Worm (Caenorhabditis elegans) whole organism, L4/young adult: Measurements from ENCODE around the gene F21D9.4.

Experiments
- W03F9.2 ChIP-seq: fragments of 150-350 bp; optimal IDR thresholded peaks from 2 replicates; lab custom pipeline; 2014; ENCODE audit warnings: missing biosample characterization, missing genetic modification characterization
- dao-5 ChIP-seq: sonication (generic microtip); optimal IDR thresholded peaks from 2 replicates; lab custom pipeline; 2016; ENCODE audit warnings: missing genotype, missing genetic modification characterization, moderate library complexity, missing compliant biosample characterization
- him-1 ChIP-seq: sonication (generic microtip); optimal IDR thresholded peaks from 2 replicates; lab custom pipeline; 2016; ENCODE audit warnings: missing genotype, missing genetic modification reagents, missing genetic modification characterization, missing compliant biosample characterization

ce11 chrV:19297510-19297909, 43.9 kb downstream of the F21D9.4 start, which contains the start of gene fbxb-60:
- TF ChIP-seq dao-5 (tag; lab: Kevin White, UChicago) (no peak), him-1 (tag; lab: Kevin White, UChicago) (no peak), W03F9.2 (tag; lab: Kevin White, UChicago) (no peak)
